Worm (Caenorhabditis elegans) whole organism, early embryonic: ENCODE results near the gene wsp-1.

Experiments
- B0310.2 ChIP-seq: sonication (generic microtip); optimal IDR thresholded peaks from 2 replicates; lab custom pipeline; 2016; ENCODE audit warnings: mild to moderate bottlenecking, missing genetic modification characterization, missing compliant biosample characterization
- F13C5.2 ChIP-seq: sonication (generic microtip); optimal IDR thresholded peaks from 2 replicates; lab custom pipeline; 2017; ENCODE audit warnings: mild to moderate bottlenecking, missing genetic modification characterization, inconsistent platforms, missing compliant biosample characterization
- aly-1 ChIP-seq: sonication (generic microtip); optimal IDR thresholded peaks from 2 replicates; lab custom pipeline; 2016; ENCODE audit warnings: missing genetic modification characterization, missing compliant biosample characterization
- ama-1 ChIP-seq: fragments of 150-350 bp; optimal IDR thresholded peaks from 2 replicates; lab custom pipeline; 2014
- ceh-13 ChIP-seq: fragments of 200-800 bp; sonication (Bioruptor generic); optimal IDR thresholded peaks from 2 replicates; lab custom pipeline; 2018; ENCODE audit warnings: mild to moderate bottlenecking, missing genetic modification characterization, missing compliant biosample characterization
- ceh-36 ChIP-seq: sonication (generic microtip); optimal IDR thresholded peaks from 2 replicates; lab custom pipeline; 2016; ENCODE audit warnings: missing genetic modification characterization, inconsistent platforms, missing compliant biosample characterization
- ets-7 ChIP-seq: sonication (generic microtip); optimal IDR thresholded peaks from 2 replicates; lab custom pipeline; 2016; ENCODE audit warnings: missing genotype, missing genetic modification characterization, missing compliant biosample characterization
- flt-1 ChIP-seq: fragments of 200-800 bp; sonication (Bioruptor generic); IDR thresholded peaks from 2 replicates; pipeline ENCODE4 v1.3.6; 2022; ENCODE audit warnings: missing genetic modification characterization, missing compliant biosample characterization
- hmbx-1 ChIP-seq: sonication (generic microtip); optimal IDR thresholded peaks from 2 replicates; lab custom pipeline; 2016; ENCODE audit warnings: mild to moderate bottlenecking, missing genetic modification characterization, missing compliant biosample characterization
- hmg-4 ChIP-seq: fragments of 200-800 bp; sonication (Bioruptor generic); optimal IDR thresholded peaks from 2 replicates; lab custom pipeline; 2018; ENCODE audit warnings: mild to moderate bottlenecking, missing genetic modification characterization, missing compliant biosample characterization
- hnd-1 ChIP-seq: sonication (generic microtip); optimal IDR thresholded peaks from 2 replicates; lab custom pipeline; 2016; ENCODE audit warnings: missing genetic modification characterization, missing compliant biosample characterization
- scrt-1 ChIP-seq: fragments of 200-800 bp; sonication (Bioruptor generic); IDR thresholded peaks from 2 replicates; pipeline ENCODE4 v1.3.6; 2022; ENCODE audit warnings: missing genetic modification characterization, missing compliant biosample characterization
- tbx-11 ChIP-seq: fragments of 200-800 bp; sonication (Bioruptor generic); IDR thresholded peaks from 2 replicates; pipeline ENCODE4 v1.3.6; 2022; ENCODE audit warnings: missing genetic modification characterization, missing compliant biosample characterization
- tra-4 ChIP-seq: sonication (generic microtip); optimal IDR thresholded peaks from 2 replicates; lab custom pipeline; 2017; ENCODE audit warnings: missing genetic modification characterization, missing compliant biosample characterization

- TF ChIP-seq scrt-1 (GFP tag; lab: Robert Waterston, UW) (no peak), hnd-1 (no peak), flt-1 (no peak), ceh-36 (tag; lab: Kevin White, UChicago) (no peak), tbx-11 (no peak), hmbx-1 (tag; lab: Kevin White, UChicago) (no peak), B0310.2 (tag; lab: Kevin White, UChicago) (no peak), F13C5.2 (tag; lab: Kevin White, UChicago) (no peak), ama-1 (no peak), hmg-4 (GFP tag; lab: Kevin White, UChicago) (no peak), tra-4 (tag; lab: Kevin White, UChicago) (no peak), ceh-13 (no peak), aly-1 (tag; lab: Kevin White, UChicago) (no peak), ets-7 (tag; lab: Kevin White, UChicago) (no peak)
Measured at ce11 chrIV:8206314-8206713, 7.6 kb upstream of the wsp-1 start, which contains the start of gene svh-1.
